Worm (Caenorhabditis elegans): ENCODE data around the gene C37C3.1.

Gene C37C3.1

ce11 chrV:7857931-7858330 lies at the start of gene C37C3.1:
Gene C37C3.1 (plus strand): TSS chrV:7857963.
- TF ChIP-seq hlh-13 (GFP tag; optimal IDR thresholded peaks at IDR 0.05) (no peak), elt-4 (tag; optimal IDR thresholded peaks at IDR 0.05) (no peak), ceh-45 (GFP tag; IDR thresholded peaks at IDR 0.05) (no peak), fkh-6 (tag; optimal IDR thresholded peaks at IDR 0.05) (no peak), eyg-1 (tag; optimal IDR thresholded peaks at IDR 0.05) (no peak), lim-6 (tag; optimal IDR thresholded peaks at IDR 0.05) (no peak), unc-42 (tag; optimal IDR thresholded peaks at IDR 0.05) (no peak), rnt-1 (tag; optimal IDR thresholded peaks at IDR 0.05) (no peak), zip-5 (tag; optimal IDR thresholded peaks at IDR 0.05) (no peak), unc-86 (tag; optimal IDR thresholded peaks at IDR 0.05) (no peak), gmeb-2 (tag; optimal IDR thresholded peaks at IDR 0.05) (no peak), hlh-6 (tag; optimal IDR thresholded peaks at IDR 0.05) (no peak), nhr-11 (tag; optimal IDR thresholded peaks at IDR 0.05) (no peak), ttx-3 (tag; optimal IDR thresholded peaks at IDR 0.05) (no peak)

ce11 chrV:7808444-7808843 lies 49.3 kb upstream of the C37C3.1 start:
- no peak for TF ChIP-seq lim-6 (tag; optimal IDR thresholded peaks at IDR 0.05)
- no peak for TF ChIP-seq ztf-16 (tag; optimal IDR thresholded peaks at IDR 0.05)
- no peak for TF ChIP-seq nfya-1 (tag; optimal IDR thresholded peaks at IDR 0.05)
- TF ChIP-seq odd-2 (tag; optimal IDR thresholded peaks at IDR 0.05), result no peak
- no peak for TF ChIP-seq tbx-2 (tag; optimal IDR thresholded peaks at IDR 0.05)

- TF ChIP-seq syd-9 (tag; optimal IDR thresholded peaks at IDR 0.05) (no peak), C08G9.2 (tag; optimal IDR thresholded peaks at IDR 0.05) (no peak), K09A11.1 (tag; optimal IDR thresholded peaks at IDR 0.05; ENCODE audit: insufficient read depth) (no peak), F13H6.1 (tag; optimal IDR thresholded peaks at IDR 0.05) (no peak), elt-4 (tag; optimal IDR thresholded peaks at IDR 0.05) (no peak), C38D4.7 (GFP tag; optimal IDR thresholded peaks at IDR 0.05) (no peak), ttx-3 (tag; optimal IDR thresholded peaks at IDR 0.05) (no peak), ceh-2 (tag; optimal IDR thresholded peaks at IDR 0.05) (no peak), ceh-9 (tag; optimal IDR thresholded peaks at IDR 0.05) (no peak), Y22D7AL.16 (tag; optimal IDR thresholded peaks at IDR 0.05) (no peak)
Measured at ce11 chrV:7809320-7810256, 48.2 kb upstream of the C37C3.1 start, which contains the start of gene ZK742.3. Gene ZK742.3 (minus strand): TSS chrV:7809912.

DNA sequence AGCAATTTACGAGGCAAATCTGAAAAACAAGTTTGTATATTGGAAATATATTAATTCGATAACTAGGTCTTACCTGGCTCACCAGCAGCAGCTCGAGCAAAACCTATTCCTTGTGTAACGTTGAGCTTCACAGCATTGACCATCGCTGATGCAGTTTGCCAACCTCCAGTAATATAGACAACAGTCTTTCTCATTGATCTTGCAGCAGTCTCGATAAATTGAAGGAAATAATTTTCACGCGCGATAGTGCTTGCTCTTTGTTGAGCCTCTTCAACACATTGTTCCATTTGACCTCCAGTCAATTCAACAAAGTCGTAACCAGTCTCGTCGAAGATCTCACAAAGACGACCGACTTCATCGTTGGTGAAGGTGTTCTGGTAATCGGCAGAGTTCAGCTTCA lies 47.2 kb upstream of the C37C3.1 start:
- TF ChIP-seq gmeb-2 (tag; optimal IDR thresholded peaks at IDR 0.05) (no peak), nfya-1 (tag; optimal IDR thresholded peaks at IDR 0.05) (no peak)

DNA sequence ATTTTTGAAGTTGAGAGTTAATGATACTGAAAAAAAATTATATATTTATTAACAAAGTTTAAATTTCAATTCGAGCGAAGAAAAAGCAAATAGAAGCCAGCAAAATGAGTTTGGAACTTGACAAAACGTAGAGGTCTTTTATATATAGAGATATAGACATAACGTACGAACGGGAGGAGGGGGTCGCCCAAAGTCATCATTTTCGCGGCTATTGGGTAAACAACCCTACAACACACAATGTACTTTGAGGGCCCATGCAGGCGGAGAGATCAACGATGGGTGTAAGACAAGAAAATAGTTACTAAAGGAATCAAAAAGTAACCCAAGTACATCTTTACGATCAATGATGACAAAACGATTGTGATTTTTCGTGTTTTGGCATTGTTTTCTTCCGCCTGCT lies 46.0 kb upstream of the C37C3.1 start, which contains the start of gene ZK742.4:
ZK742.4 (minus strand) TSS at position 35 of the 400 bp plus-strand sequence.
- TF ChIP-seq ama-1 (optimal IDR thresholded peaks at IDR 0.05) (no peak), tbx-2 (tag; optimal IDR thresholded peaks at IDR 0.05) (peak; percentile 12)

ce11 chrV:7814601-7815000 lies 43.2 kb upstream of the C37C3.1 start, which contains the start of gene ZK742.6:
Gene ZK742.6 (minus strand): TSS chrV:7814942.
- TF ChIP-seq ama-1 (optimal IDR thresholded peaks at IDR 0.05) (no peak), ceh-45 (GFP tag; IDR thresholded peaks at IDR 0.05) (no peak), ceh-48 (tag; optimal IDR thresholded peaks at IDR 0.05) (no peak), ceh-22 (tag; optimal IDR thresholded peaks at IDR 0.05) (no peak), lim-6 (tag; optimal IDR thresholded peaks at IDR 0.05) (no peak), ceh-2 (tag; optimal IDR thresholded peaks at IDR 0.05) (no peak), unc-3 (GFP tag; conservative IDR thresholded peaks at IDR 0.05) (no peak), unc-3 (tag; optimal IDR thresholded peaks at IDR 0.05) (no peak), unc-86 (tag; optimal IDR thresholded peaks at IDR 0.05) (no peak), sox-2 (GFP tag; IDR thresholded peaks at IDR 0.05) (no peak), fax-1 (tag; optimal IDR thresholded peaks at IDR 0.05) (no peak), ceh-24 (tag; optimal IDR thresholded peaks at IDR 0.05) (no peak), F13H6.1 (tag; optimal IDR thresholded peaks at IDR 0.05) (no peak), C38D4.7 (GFP tag; optimal IDR thresholded peaks at IDR 0.05) (no peak)

All from whole organism, late embryonic.